Worm (Caenorhabditis elegans) whole organism, L4 larva: Measurements from ENCODE around the gene M03B6.5.
A peak's percentile ranks its signal among the peaks of the same experiment; 100 is the strongest.

Experiments
- D1046.2 ChIP-seq: fragments of 200-800 bp; sonication (Bioruptor generic); IDR thresholded peaks from 2 replicates; pipeline ENCODE4 v1.3.6; 2022; ENCODE audit warnings: missing genetic modification characterization, missing compliant biosample characterization
- F26F4.8 ChIP-seq: fragments of 200-800 bp; sonication (Bioruptor generic); conservative IDR thresholded peaks from 2 replicates; pipeline ENCODE4 v1.3.6; 2022; ENCODE audit warnings: missing genetic modification characterization, missing compliant biosample characterization
- Y48G9A.11 ChIP-seq: fragments of 200-800 bp; sonication (Bioruptor generic); IDR thresholded peaks from 2 replicates; pipeline ENCODE4 v1.3.6; 2022; ENCODE audit warnings: missing genetic modification reagents, missing genetic modification characterization, missing compliant biosample characterization
- ZK546.5 ChIP-seq, 2 experiments: sonication (generic microtip); optimal IDR thresholded peaks; 2 replicates each; lab custom pipeline; 2017; ENCODE audit warnings: missing biosample characterization in 2 of 2, missing genetic modification characterization in 2 of 2
- aha-1 ChIP-seq: fragments of 150-350 bp; peaks from one replicate; lab custom pipeline; 2014; ENCODE audit warnings: missing biosample characterization, missing genetic modification characterization
- ama-1 ChIP-seq: fragments of 150-350 bp; optimal IDR thresholded peaks from 2 replicates; lab custom pipeline; 2014; ENCODE audit warnings: inconsistent platforms, mixed read lengths
- ceh-20 ChIP-seq: fragments of 200-800 bp; sonication (Bioruptor generic); IDR thresholded peaks from 2 replicates; pipeline ENCODE4 v1.3.6; 2022; ENCODE audit warnings: missing genetic modification reagents, missing genetic modification characterization, missing compliant biosample characterization
- ceh-44 ChIP-seq: fragments of 200-800 bp; sonication (Bioruptor generic); IDR thresholded peaks from 2 replicates; pipeline ENCODE4 v1.3.6; 2022; ENCODE audit warnings: missing genetic modification reagents, missing genetic modification characterization, missing compliant biosample characterization
- ceh-82 ChIP-seq: sonication (generic microtip); optimal IDR thresholded peaks from 2 replicates; lab custom pipeline; 2017; ENCODE audit warnings: missing biosample characterization, missing genetic modification characterization
- daf-12 ChIP-seq: fragments of 150-350 bp; optimal IDR thresholded peaks from 2 replicates; lab custom pipeline; 2014; ENCODE audit warnings: missing biosample characterization, missing genetic modification reagents, missing genetic modification characterization
- daf-16 ChIP-seq, 3 experiments: sonication (generic microtip); optimal IDR thresholded peaks; 2 replicates each; lab custom pipeline; 2016 to 2017; ENCODE audit warnings: missing genetic modification characterization in 3 of 3, missing genetic modification reagents in 3 of 3, mild to moderate bottlenecking in 2 of 3, missing compliant biosample characterization in 2 of 3, missing biosample characterization in 1 of 3, moderate library complexity in 1 of 3
- daf-19 ChIP-seq: fragments of 200-800 bp; sonication (Bioruptor generic); conservative IDR thresholded peaks from 2 replicates; pipeline ENCODE4 v1.3.6; 2022; ENCODE audit warnings: missing genetic modification characterization, missing compliant biosample characterization
- dmd-6 ChIP-seq: fragments of 200-800 bp; sonication (Bioruptor generic); IDR thresholded peaks from 2 replicates; pipeline ENCODE4 v1.3.6; 2022; ENCODE audit warnings: missing genetic modification reagents, missing genetic modification characterization, missing compliant biosample characterization
- duxl-1 ChIP-seq: sonication (generic microtip); optimal IDR thresholded peaks from 2 replicates; lab custom pipeline; 2016; ENCODE audit warnings: mild to moderate bottlenecking, missing genetic modification characterization, moderate library complexity, missing compliant biosample characterization; ENCODE audit not compliant: poor library complexity
- dve-1 ChIP-seq: sonication (generic microtip); optimal IDR thresholded peaks from 2 replicates; lab custom pipeline; 2017; ENCODE audit warnings: antibody characterized with exemption, mild to moderate bottlenecking, missing genetic modification characterization, missing compliant biosample characterization; ENCODE audit not compliant: insufficient read depth
- egl-43 ChIP-seq: fragments of 200-800 bp; sonication (Bioruptor generic); IDR thresholded peaks from 2 replicates; pipeline ENCODE4 v1.3.6; 2022; ENCODE audit warnings: missing genetic modification reagents, missing genetic modification characterization, missing compliant biosample characterization
- gei-8 ChIP-seq: fragments of 200-800 bp; sonication (Bioruptor generic); optimal IDR thresholded peaks from 2 replicates; lab custom pipeline; 2018; ENCODE audit warnings: mild to moderate bottlenecking, missing genetic modification characterization, missing compliant biosample characterization
- hlh-11 ChIP-seq: fragments of 200-800 bp; sonication (Bioruptor generic); optimal IDR thresholded peaks from 2 replicates; lab custom pipeline; 2018; ENCODE audit warnings: mild to moderate bottlenecking, missing genetic modification characterization, missing compliant biosample characterization
- hlh-30 ChIP-seq: sonication (generic microtip); optimal IDR thresholded peaks from 2 replicates; lab custom pipeline; 2017; ENCODE audit warnings: antibody characterized with exemption, mild to moderate bottlenecking, missing genetic modification characterization, missing compliant biosample characterization; ENCODE audit not compliant: insufficient read depth
- lin-1 ChIP-seq: fragments of 200-800 bp; sonication (Bioruptor generic); IDR thresholded peaks from 2 replicates; pipeline ENCODE4 v1.3.6; 2022; ENCODE audit warnings: missing genetic modification reagents, missing genetic modification characterization, missing compliant biosample characterization
- lir-3 ChIP-seq: sonication (generic microtip); optimal IDR thresholded peaks from 2 replicates; lab custom pipeline; 2016; ENCODE audit warnings: mild to moderate bottlenecking, missing genetic modification characterization, missing compliant biosample characterization
- mdt-29 ChIP-seq: fragments of 200-800 bp; sonication (Bioruptor generic); IDR thresholded peaks from 2 replicates; pipeline ENCODE4 v1.3.6; 2022; ENCODE audit warnings: missing genetic modification reagents, missing genetic modification characterization, missing compliant biosample characterization
- mep-1 ChIP-seq: fragments of 150-350 bp; sonication (generic microtip); optimal IDR thresholded peaks from 3 replicates; lab custom pipeline; 2014; ENCODE audit warnings: missing biosample characterization, missing genetic modification characterization
- nhr-11 ChIP-seq: fragments of 150-350 bp; optimal IDR thresholded peaks from 2 replicates; lab custom pipeline; 2014; ENCODE audit warnings: missing biosample characterization, missing genetic modification characterization
- nhr-237 ChIP-seq: sonication (generic microtip); optimal IDR thresholded peaks from 2 replicates; lab custom pipeline; 2017; ENCODE audit warnings: missing biosample characterization, missing genetic modification characterization
- nhr-25 ChIP-seq: sonication (generic microtip); optimal IDR thresholded peaks from 2 replicates; lab custom pipeline; 2017; ENCODE audit warnings: missing genetic modification characterization, mild to moderate bottlenecking, missing compliant biosample characterization, antibody characterized with exemption, moderate library complexity, borderline replicate concordance; ENCODE audit not compliant: insufficient read depth
- nhr-28 ChIP-seq: fragments of 150-350 bp; optimal IDR thresholded peaks from 2 replicates; lab custom pipeline; 2014; ENCODE audit warnings: missing biosample characterization, missing genetic modification characterization
- nhr-48 ChIP-seq: sonication (generic microtip); optimal IDR thresholded peaks from 2 replicates; lab custom pipeline; 2016; ENCODE audit warnings: mild to moderate bottlenecking, missing genetic modification characterization, missing compliant biosample characterization
- snpc-4 ChIP-seq: fragments of 150-350 bp; optimal IDR thresholded peaks from 2 replicates; lab custom pipeline; 2014; ENCODE audit warnings: missing biosample characterization, missing genetic modification characterization
- tra-1 ChIP-seq: fragments of 200-800 bp; sonication (Bioruptor generic); IDR thresholded peaks from 2 replicates; pipeline ENCODE4 v1.3.6; 2022; ENCODE audit warnings: missing genetic modification reagents, missing genetic modification characterization, missing compliant biosample characterization
- unc-39 ChIP-seq: sonication (generic microtip); optimal IDR thresholded peaks from 2 replicates; lab custom pipeline; 2017; ENCODE audit warnings: missing biosample characterization, missing genetic modification characterization
- unc-62 ChIP-seq, 3 experiments: fragments of 150-350 bp in 1 of 3; sonication (generic microtip); optimal IDR thresholded peaks in 2 of 3; peaks in 1 of 3; 1 replicate in 1 of 3; 2 replicates in 2 of 3; lab custom pipeline; 2014 to 2017; ENCODE audit warnings: missing biosample characterization in 3 of 3, missing genetic modification characterization in 3 of 3, missing genetic modification reagents in 3 of 3, missing genotype in 1 of 3
- vab-7 ChIP-seq: fragments of 200-800 bp; sonication (Bioruptor generic); IDR thresholded peaks from 2 replicates; pipeline ENCODE4 v1.3.6; 2022; ENCODE audit warnings: missing genetic modification reagents, missing genetic modification characterization, missing compliant biosample characterization
- zag-1 ChIP-seq: fragments of 150-350 bp; optimal IDR thresholded peaks from 2 replicates; lab custom pipeline; 2014; ENCODE audit warnings: missing biosample characterization, missing genetic modification characterization
- zip-2 ChIP-seq: fragments of 150-350 bp; optimal IDR thresholded peaks from 2 replicates; lab custom pipeline; 2014; ENCODE audit warnings: missing biosample characterization, missing genetic modification characterization
- ztf-7 ChIP-seq: fragments of 150-350 bp; optimal IDR thresholded peaks from 2 replicates; lab custom pipeline; 2014; ENCODE audit warnings: missing biosample characterization, missing genetic modification characterization

The M03B6.5 gene

ce11 chrX:13864191-13864590 lies 20.4 kb downstream of the M03B6.5 start, which contains the start of gene M03B6.3:
TSS of gene M03B6.3 (minus strand) at chrX:13864292.
- TF ChIP-seq unc-39 (tag; lab: Kevin White, UChicago) (no peak), ZK546.5 (tag; optimal IDR thresholded peaks at IDR 0.05; lab: Kevin White, UChicago) (no peak), nhr-25 (tag; lab: Kevin White, UChicago) (no peak), duxl-1 (tag; lab: Kevin White, UChicago) (no peak), zip-2 (tag; lab: Kevin White, UChicago) (no peak), Y48G9A.11 (GFP tag; lab: Robert Waterston, UW) (no peak), nhr-48 (tag; lab: Kevin White, UChicago) (no peak), zag-1 (tag; lab: Kevin White, UChicago) (no peak)

ce11 chrX:13871110-13871509 lies 27.3 kb downstream of the M03B6.5 start:
- TF ChIP-seq duxl-1 (tag; lab: Kevin White, UChicago): no peak
- no peak for TF ChIP-seq daf-19 (GFP tag; lab: Robert Waterston, UW)
- TF ChIP-seq hlh-11 (tag; lab: Kevin White, UChicago): peak; percentile 15
- TF ChIP-seq daf-16 (GFP tag; optimal IDR thresholded peaks at IDR 0.05; lab: Kevin White, UChicago): peak in 1 of 2 experiments; percentile 57
- no peak for TF ChIP-seq daf-16 (tag; optimal IDR thresholded peaks at IDR 0.05; lab: Kevin White, UChicago)
- no peak for TF ChIP-seq ceh-82 (tag; lab: Kevin White, UChicago)
- TF ChIP-seq nhr-237: no peak
- no peak for TF ChIP-seq zip-2 (tag; lab: Kevin White, UChicago)
- TF ChIP-seq, all 104 proteins: peak for 2

ce11 chrX:13873324-13873933 lies 29.7 kb downstream of the M03B6.5 start:
- TF ChIP-seq nhr-11: peak; percentile 46
- no peak for TF ChIP-seq snpc-4
- no peak for TF ChIP-seq D1046.2 (GFP tag; lab: Robert Waterston, UW)
- no peak for TF ChIP-seq lir-3 (tag; lab: Kevin White, UChicago)
- no peak for TF ChIP-seq egl-43 (GFP tag; lab: Robert Waterston, UW)
- no peak for TF ChIP-seq ama-1
- no peak for TF ChIP-seq mep-1
- TF ChIP-seq lin-1 (GFP tag; lab: Robert Waterston, UW): no peak
- TF ChIP-seq F26F4.8 (GFP tag; lab: Robert Waterston, UW): no peak
- no peak for TF ChIP-seq vab-7
- TF ChIP-seq hlh-30 (tag; lab: Kevin White, UChicago): no peak
- TF ChIP-seq unc-62 (GFP tag; optimal IDR thresholded peaks at IDR 0.05 in 1 of 2; lab: Kevin White, UChicago): peak in 1 of 2 experiments; percentile 64
- TF ChIP-seq unc-62 (tag; optimal IDR thresholded peaks at IDR 0.05; lab: Kevin White, UChicago): no peak
- TF ChIP-seq dmd-6: no peak
- TF ChIP-seq mdt-29 (GFP tag; lab: Robert Waterston, UW): no peak
- peak; percentile 6 for TF ChIP-seq nhr-28 (tag; lab: Kevin White, UChicago)
- no peak for TF ChIP-seq zip-2 (tag; lab: Kevin White, UChicago)
- no peak for TF ChIP-seq ztf-7 (tag; lab: Kevin White, UChicago)
- peak; percentile 87 for TF ChIP-seq aha-1 (tag; lab: Kevin White, UChicago)
- peak; percentile 42 for TF ChIP-seq hlh-11 (tag; lab: Kevin White, UChicago)
- peak in 1 of 2 experiments; percentile 85 for TF ChIP-seq daf-16 (GFP tag; optimal IDR thresholded peaks at IDR 0.05; lab: Kevin White, UChicago)
- TF ChIP-seq daf-16 (tag; optimal IDR thresholded peaks at IDR 0.05; lab: Kevin White, UChicago): no peak
- 0 out of 2 replicates have a peak, but pooled peaks have one; percentile 52 for TF ChIP-seq tra-1 (GFP tag; lab: Robert Waterston, UW)
- no peak for TF ChIP-seq ZK546.5 (tag; optimal IDR thresholded peaks at IDR 0.05; lab: Kevin White, UChicago)
- 0 out of 2 replicates have a peak, but pooled peaks have one; percentile 29 for TF ChIP-seq ceh-20 (GFP tag; lab: Robert Waterston, UW)
- no peak for TF ChIP-seq gei-8
- TF ChIP-seq dve-1 (tag; lab: Kevin White, UChicago): no peak
- no peak for TF ChIP-seq ceh-44 (GFP tag; lab: Robert Waterston, UW)
- no peak for TF ChIP-seq nhr-25 (tag; lab: Kevin White, UChicago)
- no peak for TF ChIP-seq daf-12
